Fruit fly (Drosophila melanogaster) whole organism, embryonic: ENCODE measurements around the gene CG12990.

Experiments used
- Bdp1 ChIP-seq: fragments of 200-800 bp; sonication (Bioruptor generic); optimal IDR thresholded peaks from 3 replicates; lab custom pipeline; 2016; ENCODE audit warnings: missing biosample characterization, missing genetic modification characterization
- Blimp-1 ChIP-seq: fragments of 200-800 bp; sonication (Bioruptor generic); optimal IDR thresholded peaks from 3 replicates; lab custom pipeline; 2018; ENCODE audit warnings: missing biosample characterization, missing genetic modification characterization, mild to moderate bottlenecking, moderate library complexity, missing genetic modification reagents
- CG10431 ChIP-seq: fragments of 200-800 bp; sonication (Bioruptor generic); optimal IDR thresholded peaks from 3 replicates; lab custom pipeline; 2018; ENCODE audit warnings: missing biosample characterization, mild to moderate bottlenecking, missing genetic modification characterization
- CG11093 ChIP-seq: fragments of 200-800 bp; sonication (Bioruptor generic); IDR thresholded peaks from 3 replicates; pipeline ENCODE4 v1.3.6; 2022; ENCODE audit warnings: missing biosample characterization, missing genetic modification characterization
- CG11398 ChIP-seq: fragments of 200-800 bp; sonication (Bioruptor generic); optimal IDR thresholded peaks from 2 replicates; lab custom pipeline; 2016; ENCODE audit warnings: missing biosample characterization, missing genetic modification characterization
- CG12659 ChIP-seq: fragments of 200-800 bp; sonication (Bioruptor generic); optimal IDR thresholded peaks from 3 replicates; lab custom pipeline; 2017; ENCODE audit warnings: mild to moderate bottlenecking, missing biosample characterization, missing genetic modification reagents, missing genetic modification characterization
- CG16815 ChIP-seq: fragments of 200-800 bp; sonication (Bioruptor generic); optimal IDR thresholded peaks from 3 replicates; lab custom pipeline; 2017; ENCODE audit warnings: missing biosample characterization, mild to moderate bottlenecking, missing genetic modification characterization
- CG17186 ChIP-seq: fragments of 200-800 bp; sonication (Bioruptor generic); optimal IDR thresholded peaks from 3 replicates; lab custom pipeline; 2017; ENCODE audit warnings: missing biosample characterization, missing genetic modification reagents, missing genetic modification characterization
- CG1792 ChIP-seq: fragments of 200-800 bp; sonication (Bioruptor generic); optimal IDR thresholded peaks from 2 replicates; lab custom pipeline; 2016; ENCODE audit warnings: missing biosample characterization, missing genetic modification characterization
- CG1832 ChIP-seq: fragments of 200-800 bp; sonication (Bioruptor generic); optimal IDR thresholded peaks from 2 replicates; lab custom pipeline; 2017; ENCODE audit warnings: missing biosample characterization, mild to moderate bottlenecking, missing genetic modification characterization, inconsistent platforms
- CG2889 ChIP-seq: fragments of 200-800 bp; sonication (Bioruptor generic); IDR thresholded peaks from 3 replicates; pipeline ENCODE4 v1.3.6; 2022; ENCODE audit warnings: missing biosample characterization, missing genetic modification characterization
- CG3163 ChIP-seq: fragments of 200-800 bp; sonication (Bioruptor generic); optimal IDR thresholded peaks from 3 replicates; lab custom pipeline; 2016; ENCODE audit warnings: missing biosample characterization, missing genetic modification characterization
- CG4360 ChIP-seq: fragments of 200-800 bp; sonication (Bioruptor generic); IDR thresholded peaks from 2 replicates; pipeline ENCODE4 v1.3.6; 2022; ENCODE audit warnings: missing biosample characterization, missing genetic modification characterization
- CG4424 ChIP-seq: fragments of 200-800 bp; sonication (Bioruptor generic); optimal IDR thresholded peaks from 3 replicates; lab custom pipeline; 2016; ENCODE audit warnings: missing biosample characterization, missing genetic modification characterization
- CG6765 ChIP-seq: fragments of 200-800 bp; sonication (Bioruptor generic); optimal IDR thresholded peaks from 3 replicates; lab custom pipeline; 2017; ENCODE audit warnings: missing biosample characterization, mild to moderate bottlenecking, missing genetic modification characterization
- CG8281 ChIP-seq: fragments of 200-800 bp; sonication (Bioruptor generic); optimal IDR thresholded peaks from 2 replicates; lab custom pipeline; 2018; ENCODE audit warnings: missing biosample characterization, mild to moderate bottlenecking, missing genetic modification characterization, moderate library complexity
- CG8359 ChIP-seq: fragments of 200-800 bp; sonication (Bioruptor generic); optimal IDR thresholded peaks from 2 replicates; lab custom pipeline; 2017; ENCODE audit warnings: missing biosample characterization, mild to moderate bottlenecking, missing genetic modification characterization, borderline replicate concordance
- CG9797 ChIP-seq: fragments of 200-800 bp; sonication (Bioruptor generic); optimal IDR thresholded peaks from 3 replicates; lab custom pipeline; 2018; ENCODE audit warnings: missing biosample characterization, mild to moderate bottlenecking, missing genetic modification characterization
- CG9817 ChIP-seq: fragments of 200-800 bp; sonication (Bioruptor generic); optimal IDR thresholded peaks from 2 replicates; lab custom pipeline; 2018; ENCODE audit warnings: missing biosample characterization, mild to moderate bottlenecking, missing genetic modification characterization, moderate library complexity
- Deaf1 ChIP-seq: fragments of 200-800 bp; optimal IDR thresholded peaks from 3 replicates; lab custom pipeline; 2019; ENCODE audit warnings: missing biosample characterization, mild to moderate bottlenecking, missing genetic modification characterization, moderate library complexity
- Dek ChIP-seq: fragments of 200-800 bp; sonication (Bioruptor generic); optimal IDR thresholded peaks from 3 replicates; lab custom pipeline; 2019; ENCODE audit warnings: missing biosample characterization, mild to moderate bottlenecking, missing genetic modification characterization, moderate library complexity
- Dll ChIP-seq: fragments of 200-800 bp; sonication (Bioruptor generic); IDR thresholded peaks from 4 replicates; pipeline ENCODE4 v1.3.6; 2022; ENCODE audit warnings: missing biosample characterization, missing genetic modification characterization; ENCODE audit not compliant: partially characterized antibody
- Doc2 ChIP-seq: fragments of 200-800 bp; sonication (Bioruptor generic); IDR thresholded peaks from 2 replicates; pipeline ENCODE4 v1.3.6; 2022; ENCODE audit warnings: missing biosample characterization, missing genetic modification characterization
- Drgx ChIP-seq: fragments of 200-800 bp; sonication (Bioruptor generic); IDR thresholded peaks from 2 replicates; pipeline ENCODE4 v1.3.6; 2022; ENCODE audit warnings: missing biosample characterization, missing genetic modification characterization
- Ets65A ChIP-seq: fragments of 200-800 bp; sonication (Bioruptor generic); peaks from one replicate; lab custom pipeline; 2016; ENCODE audit warnings: missing biosample characterization, missing genetic modification characterization
- HLH4C ChIP-seq: fragments of 200-800 bp; sonication (Bioruptor generic); IDR thresholded peaks from 3 replicates; pipeline ENCODE4 v1.3.6; 2022; ENCODE audit warnings: missing biosample characterization, missing genetic modification characterization; ENCODE audit not compliant: partially characterized antibody
- Mrtf ChIP-seq: fragments of 200-800 bp; sonication (Bioruptor generic); IDR thresholded peaks from 3 replicates; pipeline ENCODE4 v1.3.6; 2022; ENCODE audit warnings: missing biosample characterization, missing genetic modification characterization
- Nf-YC ChIP-seq: fragments of 200-800 bp; optimal IDR thresholded peaks from 3 replicates; lab custom pipeline; 2019; ENCODE audit warnings: missing biosample characterization, mild to moderate bottlenecking, missing genetic modification characterization, moderate library complexity
- Rx ChIP-seq: fragments of 200-800 bp; sonication (Bioruptor generic); IDR thresholded peaks from 2 replicates; pipeline ENCODE4 v1.3.6; 2022; ENCODE audit warnings: missing biosample characterization, missing genetic modification characterization
- Usf ChIP-seq: fragments of 200-800 bp; sonication (Bioruptor generic); optimal IDR thresholded peaks from 2 replicates; lab custom pipeline; 2017; ENCODE audit warnings: missing genotype, missing biosample characterization, missing genetic modification characterization
- Xbp1 ChIP-seq: fragments of 200-800 bp; sonication (Bioruptor generic); optimal IDR thresholded peaks from 3 replicates; lab custom pipeline; 2016; ENCODE audit warnings: missing biosample characterization, mild to moderate bottlenecking, missing genetic modification characterization
- caup ChIP-seq: fragments of 200-800 bp; sonication (Bioruptor generic); optimal IDR thresholded peaks from 3 replicates; lab custom pipeline; 2017; ENCODE audit warnings: missing biosample characterization, mild to moderate bottlenecking, missing genetic modification characterization, moderate library complexity; ENCODE audit not compliant: severe bottlenecking
- cg ChIP-seq: fragments of 200-800 bp; sonication (Bioruptor generic); optimal IDR thresholded peaks from 3 replicates; lab custom pipeline; 2019; ENCODE audit warnings: missing biosample characterization, mild to moderate bottlenecking, missing genetic modification characterization, moderate library complexity
- dan ChIP-seq: fragments of 200-800 bp; sonication (Bioruptor generic); IDR thresholded peaks from 2 replicates; pipeline ENCODE4 v1.3.6; 2022; ENCODE audit warnings: missing biosample characterization, missing genetic modification characterization
- danr ChIP-seq: fragments of 200-800 bp; sonication (Bioruptor generic); IDR thresholded peaks from 2 replicates; pipeline ENCODE4 v1.3.6; 2022; ENCODE audit warnings: missing biosample characterization, missing genetic modification characterization
- fd3F ChIP-seq: fragments of 200-800 bp; sonication (Bioruptor generic); optimal IDR thresholded peaks from 2 replicates; lab custom pipeline; 2018; ENCODE audit warnings: missing biosample characterization, mild to moderate bottlenecking, missing genetic modification characterization, moderate library complexity
- ftz-f1 ChIP-seq: fragments of 200-800 bp; sonication (Bioruptor generic); optimal IDR thresholded peaks from 2 replicates; lab custom pipeline; 2016; ENCODE audit warnings: missing biosample characterization, missing genetic modification characterization
- gsb-n ChIP-seq: fragments of 200-800 bp; sonication (Bioruptor generic); optimal IDR thresholded peaks from 3 replicates; lab custom pipeline; 2018; ENCODE audit warnings: missing biosample characterization, mild to moderate bottlenecking, missing genetic modification characterization
- inv ChIP-seq: fragments of 200-800 bp; sonication (Bioruptor generic); IDR thresholded peaks from 2 replicates; pipeline ENCODE4 v1.3.6; 2022; ENCODE audit warnings: missing biosample characterization, missing genetic modification characterization; ENCODE audit not compliant: partially characterized antibody
- lbe ChIP-seq: fragments of 200-800 bp; sonication (Bioruptor generic); optimal IDR thresholded peaks from 2 replicates; lab custom pipeline; 2016; ENCODE audit warnings: missing biosample characterization, mild to moderate bottlenecking, missing genetic modification characterization
- maf-S ChIP-seq: fragments of 200-800 bp; sonication (Bioruptor generic); optimal IDR thresholded peaks from 2 replicates; lab custom pipeline; 2016; ENCODE audit warnings: missing biosample characterization, missing genetic modification characterization
- odd ChIP-seq: fragments of 200-800 bp; sonication (Bioruptor generic); optimal IDR thresholded peaks from 2 replicates; lab custom pipeline; 2017; ENCODE audit warnings: missing biosample characterization, mild to moderate bottlenecking, missing genetic modification characterization
- pho ChIP-seq: fragments of 200-800 bp; sonication (Bioruptor generic); optimal IDR thresholded peaks from 2 replicates; lab custom pipeline; 2016; ENCODE audit warnings: missing biosample characterization, missing genetic modification characterization
- phol ChIP-seq: fragments of 200-800 bp; sonication (Bioruptor generic); optimal IDR thresholded peaks from 3 replicates; lab custom pipeline; 2018; ENCODE audit warnings: missing biosample characterization, mild to moderate bottlenecking, missing genetic modification characterization, moderate library complexity
- sd ChIP-seq: fragments of 200-800 bp; sonication (Bioruptor generic); optimal IDR thresholded peaks from 3 replicates; lab custom pipeline; 2018; ENCODE audit warnings: missing biosample characterization, mild to moderate bottlenecking, missing genetic modification characterization, moderate library complexity
- sens ChIP-seq: fragments of 200-800 bp; sonication (Bioruptor generic); peaks from one replicate; lab custom pipeline; 2016; ENCODE audit warnings: missing biosample characterization, missing genetic modification characterization
- ssp ChIP-seq: fragments of 200-800 bp; sonication (Bioruptor generic); IDR thresholded peaks from 2 replicates; pipeline ENCODE4 v1.3.6; 2022; ENCODE audit warnings: missing biosample characterization, missing genetic modification characterization
- unc-4 ChIP-seq: fragments of 200-800 bp; sonication (Bioruptor generic); IDR thresholded peaks from 2 replicates; pipeline ENCODE4 v1.3.6; 2022; ENCODE audit warnings: missing biosample characterization, missing genetic modification characterization; ENCODE audit not compliant: partially characterized antibody
- zen ChIP-seq: fragments of 200-800 bp; sonication (Bioruptor generic); optimal IDR thresholded peaks from 3 replicates; lab custom pipeline; 2018; ENCODE audit warnings: missing biosample characterization, mild to moderate bottlenecking, missing genetic modification characterization, moderate library complexity

CG12990 gene

DNA sequence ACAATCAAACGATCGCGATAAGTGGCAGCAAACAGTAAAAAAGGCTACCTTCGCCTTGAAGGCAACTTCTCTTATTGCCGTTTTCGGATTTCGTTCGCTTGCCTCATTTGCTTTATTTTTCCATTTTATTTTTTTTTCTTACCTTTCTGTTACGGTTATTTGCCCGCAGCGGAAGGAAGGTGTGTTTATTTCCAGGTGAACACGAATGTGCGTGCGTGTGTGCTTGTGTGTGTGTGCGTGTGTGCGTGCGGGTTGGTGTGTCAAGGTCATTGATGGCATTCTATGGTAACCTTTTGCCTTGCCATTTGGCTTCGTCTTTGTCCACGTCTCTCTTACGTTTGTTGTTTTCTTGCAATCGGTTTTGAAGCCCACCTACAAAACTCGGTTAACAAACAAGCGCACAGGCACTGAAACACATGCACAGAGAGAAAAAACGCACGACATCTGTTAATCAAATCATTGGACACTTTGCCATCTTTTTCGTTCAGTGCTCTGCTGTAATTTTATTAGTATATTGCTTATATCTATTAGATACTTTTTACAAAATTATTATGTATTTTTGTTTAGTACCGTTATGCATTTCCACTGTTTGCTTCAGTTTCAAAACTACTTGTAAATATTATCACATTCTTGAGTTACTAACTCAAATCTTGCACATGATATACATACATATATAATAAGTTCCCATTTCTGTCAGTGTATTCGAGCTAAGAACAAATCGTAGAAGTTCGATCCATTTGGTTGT is 41.5 kb upstream of the CG12990 start (continued):
- peak; percentile 52 for TF ChIP-seq zen (tag; lab: Kevin White, UChicago)
- TF ChIP-seq phol (tag; lab: Kevin White, UChicago) = peak; percentile 70
- TF ChIP-seq sd (tag; lab: Kevin White, UChicago) = no peak
- no peak for TF ChIP-seq pho (GFP tag; lab: Kevin White, UChicago)
- TF ChIP-seq CG11398 (GFP tag; lab: Kevin White, UChicago) = no peak
- no peak for TF ChIP-seq sens (GFP tag; lab: Kevin White, UChicago)
- no peak for TF ChIP-seq CG1832 (GFP tag; lab: Kevin White, UChicago)
- no peak for TF ChIP-seq CG3163 (GFP tag; lab: Kevin White, UChicago)
- TF ChIP-seq CG8359 = peak; percentile 22
- TF ChIP-seq Dll (GFP tag; lab: Robert Waterston, UW) = no peak
- no peak for TF ChIP-seq lbe
- TF ChIP-seq Mrtf (GFP tag; lab: Robert Waterston, UW) = peak; percentile 35; the same call in 1 of the 3 replicates
- TF ChIP-seq HLH4C (GFP tag; lab: Robert Waterston, UW) = no peak
- TF ChIP-seq caup (GFP tag; lab: Kevin White, UChicago) = peak; percentile 11
- TF ChIP-seq odd = peak; percentile 75
- TF ChIP-seq CG9797 (GFP tag; lab: Kevin White, UChicago) = no peak
- peak; percentile 2 for TF ChIP-seq Blimp-1 (GFP tag; lab: Kevin White, UChicago)
- no peak for TF ChIP-seq CG4424
- no peak for TF ChIP-seq CG4360
- TF ChIP-seq maf-S (GFP tag; lab: Kevin White, UChicago) = no peak
- TF ChIP-seq unc-4 (GFP tag; lab: Robert Waterston, UW) = no peak
- no peak for TF ChIP-seq Bdp1
- no peak for TF ChIP-seq ssp (GFP tag; lab: Robert Waterston, UW)
- peak; percentile 46 for TF ChIP-seq Drgx (GFP tag; lab: Robert Waterston, UW)
- no peak for TF ChIP-seq Rx (GFP tag; lab: Robert Waterston, UW)
- TF ChIP-seq CG6765 (GFP tag; lab: Kevin White, UChicago) = peak; percentile 22
- TF ChIP-seq gsb-n (tag; lab: Kevin White, UChicago) = peak; percentile 36
- TF ChIP-seq danr = peak; percentile 72
- no peak for TF ChIP-seq Usf (GFP tag; lab: Kevin White, UChicago)
- peak; percentile 34 for TF ChIP-seq ftz-f1 (GFP tag; lab: Kevin White, UChicago)
- TF ChIP-seq cg (GFP tag; lab: Kevin White, UChicago) = peak; percentile 71
- peak; percentile 36 for TF ChIP-seq Deaf1
- TF ChIP-seq inv = no peak
- no peak for TF ChIP-seq CG17186 (GFP tag; lab: Kevin White, UChicago)
- peak; percentile 33 for TF ChIP-seq CG16815 (GFP tag; lab: Kevin White, UChicago)
- TF ChIP-seq CG2889 (GFP tag; lab: Robert Waterston, UW) = no peak
- TF ChIP-seq fd3F = peak; percentile 56
- peak; percentile 59 for TF ChIP-seq CG12659
- TF ChIP-seq CG8281 = no peak
- TF ChIP-seq CG9817 (tag; lab: Kevin White, UChicago) = peak; percentile 21
- no peak for TF ChIP-seq CG1792 (GFP tag; lab: Kevin White, UChicago)
- TF ChIP-seq Xbp1 (GFP tag; lab: Kevin White, UChicago) = peak; percentile 50
- TF ChIP-seq Ets65A = peak; percentile 44
- TF ChIP-seq Nf-YC (tag; lab: Kevin White, UChicago) = peak; percentile 31
- TF ChIP-seq Doc2 (GFP tag; lab: Robert Waterston, UW) = no peak
- TF ChIP-seq CG10431 = no peak
- TF ChIP-seq dan = no peak
- no peak for TF ChIP-seq CG11093 (GFP tag; lab: Robert Waterston, UW)
- no peak for TF ChIP-seq Dek (tag; lab: Kevin White, UChicago)
